Fruit fly (Drosophila melanogaster) whole organism, embryonic: Measurements from ENCODE around the gene gpp.

Experiments
- Adf1 ChIP-seq: fragments of 200-800 bp; sonication (Bioruptor generic); IDR thresholded peaks from 2 replicates; pipeline ENCODE4 v1.3.6; 2022; ENCODE audit warnings: missing biosample characterization, missing genetic modification characterization
- Asciz ChIP-seq: fragments of 200-800 bp; sonication (Bioruptor generic); optimal IDR thresholded peaks from 2 replicates; lab custom pipeline; 2017; ENCODE audit warnings: missing biosample characterization, mild to moderate bottlenecking, missing genetic modification characterization, missing genetic modification reagents
- B-H1 ChIP-seq: fragments of 200-800 bp; sonication (Bioruptor generic); IDR thresholded peaks from 3 replicates; pipeline ENCODE4 v1.3.6; 2022; ENCODE audit warnings: missing biosample characterization, missing genetic modification characterization
- Bgb ChIP-seq: fragments of 200-800 bp; sonication (Bioruptor generic); IDR thresholded peaks from 2 replicates; pipeline ENCODE4 v1.3.6; 2022; ENCODE audit warnings: missing biosample characterization, missing genetic modification characterization; ENCODE audit not compliant: partially characterized antibody
- CG13287 ChIP-seq: fragments of 200-800 bp; sonication (Bioruptor generic); IDR thresholded peaks from 2 replicates; pipeline ENCODE4 v1.3.6; 2022; ENCODE audit warnings: missing biosample characterization, missing genetic modification characterization; ENCODE audit not compliant: partially characterized antibody
- CG14860 ChIP-seq: fragments of 200-800 bp; sonication (Bioruptor generic); IDR thresholded peaks from 3 replicates; pipeline ENCODE4 v1.3.6; 2022; ENCODE audit warnings: missing biosample characterization, missing genetic modification characterization; ENCODE audit not compliant: partially characterized antibody
- CG15479 ChIP-seq: fragments of 200-800 bp; sonication (Bioruptor generic); optimal IDR thresholded peaks from 3 replicates; lab custom pipeline; 2019; ENCODE audit warnings: missing biosample characterization, mild to moderate bottlenecking, missing genetic modification characterization, moderate library complexity
- CG15601 ChIP-seq: fragments of 200-800 bp; sonication (Bioruptor generic); optimal IDR thresholded peaks from 3 replicates; lab custom pipeline; 2019; ENCODE audit warnings: missing biosample characterization, mild to moderate bottlenecking, missing genetic modification characterization, moderate library complexity
- CG30403 ChIP-seq: fragments of 200-800 bp; sonication (Bioruptor generic); optimal IDR thresholded peaks from 3 replicates; lab custom pipeline; 2016; ENCODE audit warnings: missing biosample characterization, missing genetic modification characterization
- CG31224 ChIP-seq: fragments of 200-800 bp; sonication (Bioruptor generic); IDR thresholded peaks from 2 replicates; pipeline ENCODE4 v1.3.6; 2022; ENCODE audit warnings: missing biosample characterization, missing genetic modification characterization
- CG3281 ChIP-seq: fragments of 200-800 bp; sonication (Bioruptor generic); optimal IDR thresholded peaks from 3 replicates; lab custom pipeline; 2017; ENCODE audit warnings: missing biosample characterization, mild to moderate bottlenecking, missing genetic modification characterization
- CG43689 ChIP-seq: fragments of 200-800 bp; sonication (Bioruptor generic); IDR thresholded peaks from 2 replicates; pipeline ENCODE4 v1.3.6; 2022; ENCODE audit warnings: missing biosample characterization, missing genetic modification characterization
- CG6654 ChIP-seq: fragments of 200-800 bp; sonication (Bioruptor generic); optimal IDR thresholded peaks from 2 replicates; lab custom pipeline; 2017; ENCODE audit warnings: missing biosample characterization, mild to moderate bottlenecking, missing genetic modification characterization
- CG6791 ChIP-seq: fragments of 200-800 bp; sonication (Bioruptor generic); IDR thresholded peaks from 3 replicates; pipeline ENCODE4 v1.3.6; 2022; ENCODE audit warnings: missing biosample characterization, missing genetic modification characterization; ENCODE audit not compliant: partially characterized antibody
- CG7963 ChIP-seq: fragments of 200-800 bp; sonication (Bioruptor generic); IDR thresholded peaks from 3 replicates; pipeline ENCODE4 v1.3.6; 2022; ENCODE audit warnings: missing biosample characterization, missing genetic modification characterization; ENCODE audit not compliant: partially characterized antibody
- CG8478 ChIP-seq: fragments of >200 bp; optimal IDR thresholded peaks from 2 replicates; lab custom pipeline; 2018
- D19A ChIP-seq: fragments of 200-800 bp; optimal IDR thresholded peaks from 3 replicates; lab custom pipeline; 2019; ENCODE audit warnings: missing biosample characterization, mild to moderate bottlenecking, missing genetic modification characterization, moderate library complexity
- D19B ChIP-seq: fragments of 200-800 bp; sonication (Bioruptor generic); optimal IDR thresholded peaks from 2 replicates; lab custom pipeline; 2017; ENCODE audit warnings: missing biosample characterization, mild to moderate bottlenecking, missing genetic modification characterization
- Hmr ChIP-seq: fragments of 200-800 bp; sonication (Bioruptor generic); optimal IDR thresholded peaks from 3 replicates; lab custom pipeline; 2017; ENCODE audit warnings: mild to moderate bottlenecking, missing biosample characterization, missing genetic modification reagents, missing genetic modification characterization
- Jarid2 ChIP-seq: fragments of 200-800 bp; sonication (Bioruptor generic); optimal IDR thresholded peaks from 3 replicates; lab custom pipeline; 2017; ENCODE audit warnings: mild to moderate bottlenecking, missing biosample characterization, missing genetic modification reagents, missing genetic modification characterization
- MBD-R2 ChIP-seq: fragments of 200-800 bp; sonication (Bioruptor generic); IDR thresholded peaks from 2 replicates; pipeline ENCODE4 v1.3.6; 2022; ENCODE audit warnings: missing biosample characterization, missing genetic modification characterization
- NC2β ChIP-seq: fragments of 200-800 bp; sonication (Bioruptor generic); optimal IDR thresholded peaks from 2 replicates; lab custom pipeline; 2016; ENCODE audit warnings: missing biosample characterization, missing genetic modification characterization
- Opbp ChIP-seq: fragments of 200-800 bp; sonication (Bioruptor generic); IDR thresholded peaks from 3 replicates; pipeline ENCODE4 v1.3.6; 2022; ENCODE audit warnings: missing biosample characterization, missing genetic modification characterization; ENCODE audit not compliant: partially characterized antibody
- Rfx ChIP-seq: fragments of 200-800 bp; sonication (Bioruptor generic); IDR thresholded peaks from 2 replicates; pipeline ENCODE4 v1.3.6; 2022; ENCODE audit warnings: missing biosample characterization, missing genetic modification characterization
- Scr ChIP-seq: fragments of 200-800 bp; sonication (Bioruptor generic); IDR thresholded peaks from 2 replicates; pipeline ENCODE4 v1.3.6; 2022; ENCODE audit warnings: missing biosample characterization, missing genetic modification characterization; ENCODE audit not compliant: partially characterized antibody
- Xrp1 ChIP-seq: fragments of 200-800 bp; sonication (Bioruptor generic); IDR thresholded peaks from 2 replicates; pipeline ENCODE4 v1.3.6; 2022; ENCODE audit warnings: missing biosample characterization, missing genetic modification characterization
- amos ChIP-seq: fragments of 200-800 bp; sonication (Bioruptor generic); IDR thresholded peaks from 2 replicates; pipeline ENCODE4 v1.3.6; 2022; ENCODE audit warnings: missing biosample characterization, missing genetic modification characterization; ENCODE audit not compliant: partially characterized antibody
- ap ChIP-seq: fragments of 200-800 bp; sonication (Bioruptor generic); IDR thresholded peaks from 2 replicates; pipeline ENCODE4 v1.3.6; 2022; ENCODE audit warnings: missing biosample characterization, missing genetic modification characterization
- ase ChIP-seq: fragments of 200-800 bp; sonication (Bioruptor generic); IDR thresholded peaks from 3 replicates; pipeline ENCODE4 v1.3.6; 2022; ENCODE audit warnings: missing biosample characterization, missing genetic modification characterization
- ato ChIP-seq: fragments of 200-800 bp; sonication (Bioruptor generic); IDR thresholded peaks from 2 replicates; pipeline ENCODE4 v1.3.6; 2022; ENCODE audit warnings: missing biosample characterization, missing genetic modification characterization; ENCODE audit not compliant: partially characterized antibody
- bbx ChIP-seq: fragments of 200-800 bp; sonication (Bioruptor generic); IDR thresholded peaks from 2 replicates; pipeline ENCODE4 v1.3.6; 2022; ENCODE audit warnings: missing biosample characterization, missing genetic modification characterization; ENCODE audit not compliant: partially characterized antibody
- cg ChIP-seq: fragments of 200-800 bp; sonication (Bioruptor generic); optimal IDR thresholded peaks from 3 replicates; lab custom pipeline; 2019; ENCODE audit warnings: missing biosample characterization, mild to moderate bottlenecking, missing genetic modification characterization, moderate library complexity
- chinmo ChIP-seq: fragments of 200-800 bp; sonication (Bioruptor generic); IDR thresholded peaks from 4 replicates; pipeline ENCODE4 v1.3.6; 2022; ENCODE audit warnings: missing biosample characterization, missing genetic modification characterization; ENCODE audit not compliant: partially characterized antibody
- eyg ChIP-seq: fragments of 200-800 bp; sonication (Bioruptor generic); optimal IDR thresholded peaks from 3 replicates; lab custom pipeline; 2016; ENCODE audit warnings: missing biosample characterization, missing genetic modification characterization
- ftz-f1 ChIP-seq: fragments of 200-800 bp; sonication (Bioruptor generic); optimal IDR thresholded peaks from 2 replicates; lab custom pipeline; 2016; ENCODE audit warnings: missing biosample characterization, missing genetic modification characterization
- mam ChIP-seq: fragments of 200-800 bp; sonication (Bioruptor generic); optimal IDR thresholded peaks from 3 replicates; lab custom pipeline; 2016; ENCODE audit warnings: missing biosample characterization, missing genetic modification characterization
- mirr ChIP-seq: fragments of 200-800 bp; sonication (Bioruptor generic); optimal IDR thresholded peaks from 3 replicates; lab custom pipeline; 2018; ENCODE audit warnings: missing biosample characterization, mild to moderate bottlenecking, missing genetic modification characterization
- nerfin-1 ChIP-seq: fragments of 200-800 bp; sonication (Bioruptor generic); optimal IDR thresholded peaks from 3 replicates; lab custom pipeline; 2019; ENCODE audit warnings: missing biosample characterization, mild to moderate bottlenecking, missing genetic modification characterization, moderate library complexity
- peb ChIP-seq: fragments of 200-800 bp; sonication (Bioruptor generic); IDR thresholded peaks from 2 replicates; pipeline ENCODE4 v1.3.6; 2022; ENCODE audit warnings: missing biosample characterization, missing genetic modification characterization
- sima ChIP-seq: fragments of 200-800 bp; sonication (Bioruptor generic); optimal IDR thresholded peaks from 2 replicates; lab custom pipeline; 2016; ENCODE audit warnings: missing biosample characterization, missing genetic modification characterization
- sna ChIP-seq: fragments of 200-800 bp; sonication (Bioruptor generic); IDR thresholded peaks from 2 replicates; pipeline ENCODE4 v1.3.6; 2022; ENCODE audit warnings: missing biosample characterization, missing genetic modification characterization; ENCODE audit not compliant: partially characterized antibody
- sr ChIP-seq: fragments of 200-800 bp; sonication (Bioruptor generic); IDR thresholded peaks from 3 replicates; pipeline ENCODE4 v1.3.6; 2022; ENCODE audit warnings: missing biosample characterization, missing genetic modification characterization
- stwl ChIP-seq: fragments of 200-800 bp; sonication (Bioruptor generic); optimal IDR thresholded peaks from 3 replicates; lab custom pipeline; 2018; ENCODE audit warnings: missing biosample characterization, mild to moderate bottlenecking, missing genetic modification characterization, moderate library complexity
- sug ChIP-seq: fragments of 200-800 bp; optimal IDR thresholded peaks from 2 replicates; lab custom pipeline; 2019; ENCODE audit warnings: missing biosample characterization, mild to moderate bottlenecking, missing genetic modification characterization, moderate library complexity
- tin ChIP-seq: fragments of 200-800 bp; sonication (Bioruptor generic); optimal IDR thresholded peaks from 3 replicates; lab custom pipeline; 2016; ENCODE audit warnings: missing biosample characterization, missing genetic modification characterization
- zen2 ChIP-seq: fragments of 200-800 bp; sonication (Bioruptor generic); IDR thresholded peaks from 3 replicates; pipeline ENCODE4 v1.3.6; 2022; ENCODE audit warnings: missing biosample characterization, missing genetic modification characterization; ENCODE audit not compliant: partially characterized antibody

gpp gene

DNA sequence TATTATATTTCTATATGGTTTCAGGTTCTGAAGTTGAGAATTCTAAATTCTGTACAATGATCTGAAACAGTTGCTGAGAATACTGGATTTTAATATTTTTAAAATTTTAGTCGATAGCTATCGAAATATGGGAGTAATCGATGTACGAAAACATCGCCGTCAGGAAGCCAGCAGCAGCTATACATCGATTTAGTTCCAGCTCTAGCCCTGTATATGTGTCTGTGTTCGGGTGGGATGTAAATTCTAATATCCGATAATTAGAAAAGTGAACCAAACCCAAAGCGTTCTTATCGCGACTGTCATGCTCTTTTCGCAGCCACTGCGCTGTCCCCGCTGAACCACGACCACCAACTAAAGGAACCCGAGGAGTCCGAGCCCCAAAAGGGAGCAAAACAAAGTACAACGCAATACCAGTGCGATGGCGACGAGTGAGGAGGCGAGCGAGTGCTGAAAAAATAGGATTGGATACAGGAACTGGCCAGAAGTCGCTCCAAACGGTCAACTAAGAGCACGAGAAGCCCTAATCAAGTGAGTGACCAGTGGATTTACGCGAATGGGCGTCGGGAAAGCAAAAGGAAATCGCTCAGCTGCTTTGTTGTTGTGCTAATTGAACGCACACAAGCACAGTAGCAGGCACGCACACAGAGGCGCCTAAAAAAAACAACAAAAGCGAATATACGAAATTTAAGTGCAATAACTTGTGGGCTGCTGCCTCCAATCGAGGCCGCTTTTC is 23.8 kb upstream of the gpp start, which contains the start of gene gzl (continued):
- peak; percentile 64 for TF ChIP-seq MBD-R2 (GFP tag; lab: Robert Waterston, UW)
- TF ChIP-seq peb (GFP tag; lab: Robert Waterston, UW): no peak
- peak; percentile 49 for TF ChIP-seq Rfx (GFP tag; lab: Robert Waterston, UW)

- TF ChIP-seq D19A (tag; lab: Kevin White, UChicago) (no peak), sug (tag; lab: Kevin White, UChicago) (peak; percentile 13), CG6654 (no peak), chinmo (GFP tag; lab: Robert Waterston, UW) (peak; percentile 72; the same call in 1 of the 4 replicates), sima (no peak), ftz-f1 (GFP tag; lab: Kevin White, UChicago) (peak; percentile 89), Adf1 (0 out of 2 replicates have a peak, but pooled peaks have one; percentile 1), tin (no peak), mirr (GFP tag; lab: Kevin White, UChicago) (peak; percentile 41), Opbp (GFP tag; lab: Robert Waterston, UW) (0 out of 3 replicates have a peak, but pooled peaks have one; percentile 41), CG43689 (no peak), B-H1 (GFP tag; lab: Robert Waterston, UW) (no peak), nerfin-1 (peak; percentile 20), CG8478 (lab: Kevin White, UChicago) (peak; percentile 48), D19B (GFP tag; lab: Kevin White, UChicago) (no peak), eyg (GFP tag; lab: Kevin White, UChicago) (no peak), Hmr (GFP tag; lab: Kevin White, UChicago) (no peak), ase (GFP tag; lab: Robert Waterston, UW) (no peak), sr (GFP tag; lab: Robert Waterston, UW) (peak; percentile 47; the same call in 1 of the 3 replicates), Asciz (GFP tag; lab: Kevin White, UChicago) (no peak), Xrp1 (GFP tag; lab: Robert Waterston, UW) (no peak), cg (GFP tag; lab: Kevin White, UChicago) (peak; percentile 86), CG15479 (GFP tag; lab: Kevin White, UChicago) (peak; percentile 11), bbx (GFP tag; lab: Robert Waterston, UW) (0 out of 2 replicates have a peak, but pooled peaks have one; percentile 32)
Observed at dm6 chr3R:6383466-6383769, 23.2 kb upstream of the gpp start.

- TF ChIP-seq chinmo (GFP tag; lab: Robert Waterston, UW) (peak; percentile 74; the same call in 2 of the 4 replicates), NC2β (no peak), Bgb (GFP tag; lab: Robert Waterston, UW) (peak; percentile 61), Jarid2 (GFP tag; lab: Kevin White, UChicago) (no peak), CG3281 (GFP tag; lab: Kevin White, UChicago) (no peak), mam (GFP tag; lab: Kevin White, UChicago) (no peak), Scr (GFP tag; lab: Robert Waterston, UW) (peak; percentile 71), CG13287 (peak; percentile 74), ato (GFP tag; lab: Robert Waterston, UW) (peak; percentile 66; the same call in 1 of the 2 replicates), CG7963 (GFP tag; lab: Robert Waterston, UW) (peak; percentile 76), CG30403 (GFP tag; lab: Kevin White, UChicago) (no peak), CG14860 (GFP tag; lab: Robert Waterston, UW) (peak; percentile 92), CG6791 (GFP tag; lab: Robert Waterston, UW) (peak; percentile 89), ap (GFP tag; lab: Robert Waterston, UW) (no peak), zen2 (GFP tag; lab: Robert Waterston, UW) (peak; percentile 55; the same call in 1 of the 3 replicates), CG15601 (tag; lab: Kevin White, UChicago) (peak; percentile 13), CG31224 (GFP tag; lab: Robert Waterston, UW) (no peak), stwl (tag; lab: Kevin White, UChicago) (peak; percentile 29), amos (GFP tag; lab: Robert Waterston, UW) (peak; percentile 47; the same call in 1 of the 2 replicates), sna (peak; percentile 81)
Observed at dm6 chr3R:6388414-6388830, 18.2 kb upstream of the gpp start.
